Worm (Caenorhabditis elegans) whole organism, mixed stage, embryonic: ENCODE data around the gene ifa-4.

Source experiments
- M03D4.4 ChIP-seq: sonication (generic microtip); optimal IDR thresholded peaks from 2 replicates; lab custom pipeline; 2017; ENCODE audit warnings: mild to moderate bottlenecking, missing genetic modification characterization, missing compliant biosample characterization
- bed-3 ChIP-seq: fragments of 200-800 bp; sonication (Bioruptor generic); optimal IDR thresholded peaks from 3 replicates; lab custom pipeline; 2018; ENCODE audit warnings: mild to moderate bottlenecking, missing genetic modification characterization, moderate library complexity, missing compliant biosample characterization
- blmp-1 ChIP-seq: fragments of 150-350 bp; optimal IDR thresholded peaks from 2 replicates; lab custom pipeline; 2014; ENCODE audit warnings: missing biosample characterization, missing genetic modification characterization
- ceh-39 ChIP-seq: fragments of 150-350 bp; optimal IDR thresholded peaks from 2 replicates; lab custom pipeline; 2014; ENCODE audit warnings: missing biosample characterization, missing genetic modification characterization
- ceh-43 ChIP-seq: fragments of 200-800 bp; sonication (Bioruptor generic); optimal IDR thresholded peaks from 2 replicates; lab custom pipeline; 2018; ENCODE audit warnings: mild to moderate bottlenecking, missing genetic modification characterization, moderate library complexity, missing compliant biosample characterization
- ceh-83 ChIP-seq: fragments of 200-800 bp; sonication (Bioruptor generic); optimal IDR thresholded peaks from 2 replicates; lab custom pipeline; 2018; ENCODE audit warnings: mild to moderate bottlenecking, missing genetic modification characterization, missing compliant biosample characterization
- ces-1 ChIP-seq: fragments of 150-350 bp; optimal IDR thresholded peaks from 2 replicates; lab custom pipeline; 2014; ENCODE audit warnings: missing biosample characterization, missing genetic modification reagents, missing genetic modification characterization
- cnd-1 ChIP-seq: fragments of 200-800 bp; sonication (Bioruptor generic); optimal IDR thresholded peaks from 2 replicates; lab custom pipeline; 2018; ENCODE audit warnings: mild to moderate bottlenecking, missing genetic modification characterization, missing compliant biosample characterization
- elt-1 ChIP-seq: sonication (generic microtip); optimal IDR thresholded peaks from 2 replicates; lab custom pipeline; 2017; ENCODE audit warnings: missing genetic modification characterization, mild to moderate bottlenecking, missing compliant biosample characterization, antibody characterized with exemption, moderate library complexity, borderline replicate concordance; ENCODE audit not compliant: insufficient read depth
- elt-3 ChIP-seq: fragments of 150-350 bp; optimal IDR thresholded peaks from 2 replicates; lab custom pipeline; 2014; ENCODE audit warnings: missing biosample characterization, missing genetic modification characterization
- ham-2 ChIP-seq: fragments of 200-800 bp; sonication (Bioruptor generic); optimal IDR thresholded peaks from 2 replicates; lab custom pipeline; 2018; ENCODE audit warnings: mild to moderate bottlenecking, missing genetic modification characterization, missing compliant biosample characterization
- hlh-1 ChIP-seq: fragments of 150-350 bp; optimal IDR thresholded peaks from 2 replicates; lab custom pipeline; 2014; ENCODE audit warnings: missing biosample characterization, missing genetic modification reagents, missing genetic modification characterization
- lin-32 ChIP-seq: fragments of 200-800 bp; sonication (Bioruptor generic); optimal IDR thresholded peaks from 2 replicates; lab custom pipeline; 2018; ENCODE audit warnings: mild to moderate bottlenecking, missing genetic modification characterization, missing compliant biosample characterization
- mab-5 ChIP-seq: fragments of 150-350 bp; optimal IDR thresholded peaks from 2 replicates; lab custom pipeline; 2014; ENCODE audit warnings: missing biosample characterization, missing genetic modification characterization
- mep-1 ChIP-seq: fragments of 150-350 bp; optimal IDR thresholded peaks from 2 replicates; lab custom pipeline; 2017; ENCODE audit warnings: missing biosample characterization, missing genetic modification reagents, missing genetic modification characterization, inconsistent platforms
- mls-2 ChIP-seq: sonication (generic microtip); optimal IDR thresholded peaks from 2 replicates; lab custom pipeline; 2016; ENCODE audit warnings: mild to moderate bottlenecking, missing genetic modification characterization, moderate library complexity, missing compliant biosample characterization
- nhr-12 ChIP-seq: fragments of 150-350 bp; optimal IDR thresholded peaks from 2 replicates; lab custom pipeline; 2014; ENCODE audit warnings: missing biosample characterization, missing genetic modification characterization
- nhr-2 ChIP-seq: fragments of 150-350 bp; optimal IDR thresholded peaks from 2 replicates; lab custom pipeline; 2014; ENCODE audit warnings: missing biosample characterization, missing genetic modification characterization
- nhr-237 ChIP-seq: fragments of 150-350 bp; optimal IDR thresholded peaks from 2 replicates; lab custom pipeline; 2014; ENCODE audit warnings: missing biosample characterization, missing genetic modification characterization
- nhr-28 ChIP-seq: fragments of 150-350 bp; optimal IDR thresholded peaks from 2 replicates; lab custom pipeline; 2014; ENCODE audit warnings: missing biosample characterization, missing genetic modification characterization
- nhr-76 ChIP-seq: sonication (generic microtip); optimal IDR thresholded peaks from 2 replicates; lab custom pipeline; 2017; ENCODE audit warnings: missing biosample characterization, missing genetic modification characterization
- pha-4 ChIP-seq: fragments of 150-350 bp; optimal IDR thresholded peaks from 2 replicates; lab custom pipeline; 2018; ENCODE audit warnings: missing biosample characterization, missing genetic modification reagents, missing genetic modification characterization
- snpc-4 ChIP-seq: fragments of 150-350 bp; optimal IDR thresholded peaks from 2 replicates; lab custom pipeline; 2014; ENCODE audit warnings: missing biosample characterization, missing genetic modification characterization
- sptf-1 ChIP-seq: sonication (generic microtip); optimal IDR thresholded peaks from 2 replicates; lab custom pipeline; 2017; ENCODE audit warnings: mild to moderate bottlenecking, missing genetic modification characterization, moderate library complexity, missing compliant biosample characterization
- tbx-8 ChIP-seq: fragments of 200-800 bp; sonication (Bioruptor generic); optimal IDR thresholded peaks from 2 replicates; lab custom pipeline; 2018; ENCODE audit warnings: mild to moderate bottlenecking, missing genetic modification characterization, moderate library complexity, missing compliant biosample characterization
- unc-120 ChIP-seq: sonication (generic microtip); optimal IDR thresholded peaks from 2 replicates; lab custom pipeline; 2017; ENCODE audit warnings: missing genetic modification characterization, missing compliant biosample characterization; ENCODE audit not compliant: poor library complexity, severe bottlenecking
- unc-39 ChIP-seq: fragments of 150-350 bp; optimal IDR thresholded peaks from 2 replicates; lab custom pipeline; 2014; ENCODE audit warnings: missing biosample characterization, missing genetic modification characterization
- unc-62 ChIP-seq: fragments of 150-350 bp; optimal IDR thresholded peaks from 2 replicates; lab custom pipeline; 2014; ENCODE audit warnings: missing biosample characterization, missing genetic modification reagents, missing genetic modification characterization
- zip-8 ChIP-seq: fragments of 150-350 bp; optimal IDR thresholded peaks from 2 replicates; lab custom pipeline; 2014; ENCODE audit warnings: missing biosample characterization, missing genetic modification characterization
- ztf-11 ChIP-seq: fragments of 150-350 bp; optimal IDR thresholded peaks from 2 replicates; lab custom pipeline; 2014; ENCODE audit warnings: missing biosample characterization, missing genetic modification characterization

The ifa-4 gene

ce11 chrX:4920942-4921540 is 5.3 kb upstream of the ifa-4 start, which contains the start of gene K05B2.4:
TSS of gene K05B2.4 (minus strand) at chrX:4920992.
- TF ChIP-seq tbx-8 (GFP tag; lab: Kevin White, UChicago) (no peak), nhr-76 (tag; lab: Kevin White, UChicago) (no peak), nhr-28 (tag; lab: Kevin White, UChicago) (no peak), pha-4 (no peak), ces-1 (GFP tag; lab: Kevin White, UChicago) (no peak)

- TF ChIP-seq bed-3 (GFP tag; lab: Kevin White, UChicago) (no peak), unc-120 (tag; lab: Kevin White, UChicago) (no peak), cnd-1 (tag; lab: Kevin White, UChicago) (no peak), elt-1 (tag; lab: Kevin White, UChicago) (no peak), mep-1 (tag; lab: Kevin White, UChicago) (no peak), mab-5 (tag; lab: Kevin White, UChicago) (no peak), zip-8 (no peak), elt-3 (tag; lab: Kevin White, UChicago) (no peak)
- TF ChIP-seq, all 35 proteins: peak for 0
These were observed 1.3 kb downstream of the ifa-4 start for ce11 chrX:4914464-4914863.

- no peak for TF ChIP-seq elt-1 (tag; lab: Kevin White, UChicago)
- no peak for TF ChIP-seq M03D4.4 (tag; lab: Kevin White, UChicago)
- TF ChIP-seq ceh-83 (GFP tag; lab: Kevin White, UChicago) = no peak
- no peak for TF ChIP-seq nhr-12 (tag; lab: Kevin White, UChicago)
- TF ChIP-seq nhr-28 (tag; lab: Kevin White, UChicago) = no peak
These were observed 4.4 kb downstream of the ifa-4 start for ce11 chrX:4911287-4911876.

ce11 chrX:4905804-4906203 is 10.0 kb downstream of the ifa-4 start, which contains the start of gene K05B2.2:
TSS of gene K05B2.2 (plus strand) at chrX:4906081.
- TF ChIP-seq ces-1 (GFP tag; lab: Kevin White, UChicago) (no peak), sptf-1 (no peak), zip-8 (peak; percentile 23)

- TF ChIP-seq mls-2 (tag; lab: Kevin White, UChicago) = no peak
- no peak for TF ChIP-seq elt-3 (tag; lab: Kevin White, UChicago)
- TF ChIP-seq blmp-1 (tag; lab: Kevin White, UChicago) = no peak
- TF ChIP-seq ces-1 (GFP tag; lab: Kevin White, UChicago) = no peak
- no peak for TF ChIP-seq nhr-237
- TF ChIP-seq pha-4 = no peak
- TF ChIP-seq nhr-2 = no peak
- no peak for TF ChIP-seq ham-2 (GFP tag; lab: Kevin White, UChicago)
- no peak for TF ChIP-seq bed-3 (GFP tag; lab: Kevin White, UChicago)
- no peak for TF ChIP-seq ztf-11 (tag; lab: Kevin White, UChicago)
- no peak for TF ChIP-seq nhr-12 (tag; lab: Kevin White, UChicago)
- no peak for TF ChIP-seq hlh-1
- TF ChIP-seq zip-8 = no peak
- TF ChIP-seq ceh-83 (GFP tag; lab: Kevin White, UChicago) = no peak
- TF ChIP-seq snpc-4 (tag; lab: Kevin White, UChicago) = no peak
- no peak for TF ChIP-seq mep-1 (tag; lab: Kevin White, UChicago)
- no peak for TF ChIP-seq nhr-28 (tag; lab: Kevin White, UChicago)
These were observed 13.4 kb downstream of the ifa-4 start for ce11 chrX:4902376-4902775.

- peak; percentile 70 for TF ChIP-seq ces-1 (GFP tag; lab: Kevin White, UChicago)
- no peak for TF ChIP-seq mep-1 (tag; lab: Kevin White, UChicago)
These were observed 13.8 kb downstream of the ifa-4 start for ce11 chrX:4901974-4902373.

- TF ChIP-seq lin-32 (no peak), unc-39 (no peak), nhr-28 (tag; lab: Kevin White, UChicago) (no peak), elt-1 (tag; lab: Kevin White, UChicago) (no peak), pha-4 (no peak), unc-62 (GFP tag; lab: Kevin White, UChicago) (no peak), tbx-8 (GFP tag; lab: Kevin White, UChicago) (no peak), nhr-12 (tag; lab: Kevin White, UChicago) (no peak), ceh-43 (no peak), snpc-4 (tag; lab: Kevin White, UChicago) (no peak), ceh-39 (no peak), M03D4.4 (tag; lab: Kevin White, UChicago) (no peak)
These were observed 15.1 kb downstream of the ifa-4 start, which contains the start of gene T07F12.4 for ce11 chrX:4900685-4901084. TSS of gene T07F12.4 (minus strand) at chrX:4900814.
